Fruit fly (Drosophila melanogaster) whole organism, embryonic: ENCODE data around the gene RpS12.

Experiments used
- BEAF-32 ChIP-seq: fragments of 200-800 bp; sonication (Bioruptor generic); optimal IDR thresholded peaks from 3 replicates; lab custom pipeline; 2017; ENCODE audit warnings: missing biosample characterization, missing genetic modification characterization, mild to moderate bottlenecking, moderate library complexity, missing genetic modification reagents
- CG1024 ChIP-seq: fragments of 200-800 bp; sonication (Bioruptor generic); IDR thresholded peaks from 2 replicates; pipeline ENCODE4 v1.3.6; 2022; ENCODE audit warnings: missing biosample characterization, missing genetic modification characterization
- CG10462 ChIP-seq: fragments of 200-800 bp; sonication (Bioruptor generic); optimal IDR thresholded peaks from 2 replicates; lab custom pipeline; 2016; ENCODE audit warnings: missing biosample characterization, missing genetic modification characterization
- CG11560 ChIP-seq: fragments of 200-800 bp; sonication (Bioruptor generic); IDR thresholded peaks from 3 replicates; pipeline ENCODE4 v1.3.6; 2022; ENCODE audit warnings: missing biosample characterization, missing genetic modification characterization
- CG12071 ChIP-seq: fragments of 200-800 bp; sonication (Bioruptor generic); optimal IDR thresholded peaks from 3 replicates; lab custom pipeline; 2018; ENCODE audit warnings: missing biosample characterization, mild to moderate bottlenecking, missing genetic modification characterization
- CG12299 ChIP-seq: fragments of 200-800 bp; sonication (Bioruptor generic); optimal IDR thresholded peaks from 2 replicates; lab custom pipeline; 2018; ENCODE audit warnings: missing biosample characterization, mild to moderate bottlenecking, missing genetic modification characterization
- CG13287 ChIP-seq: fragments of 200-800 bp; sonication (Bioruptor generic); IDR thresholded peaks from 2 replicates; pipeline ENCODE4 v1.3.6; 2022; ENCODE audit warnings: missing biosample characterization, missing genetic modification characterization; ENCODE audit not compliant: partially characterized antibody
- CG13296 ChIP-seq: fragments of 200-800 bp; sonication (Bioruptor generic); optimal IDR thresholded peaks from 3 replicates; lab custom pipeline; 2018; ENCODE audit warnings: missing biosample characterization, mild to moderate bottlenecking, missing genetic modification characterization
- CG18262 ChIP-seq: fragments of 200-800 bp; optimal IDR thresholded peaks from 3 replicates; lab custom pipeline; 2019; ENCODE audit warnings: missing biosample characterization, mild to moderate bottlenecking, missing genetic modification characterization, moderate library complexity
- CG18476 ChIP-seq: fragments of 200-800 bp; sonication (Bioruptor generic); optimal IDR thresholded peaks from 2 replicates; lab custom pipeline; 2016; ENCODE audit warnings: missing biosample characterization, mild to moderate bottlenecking, missing genetic modification characterization
- CG2116 ChIP-seq: fragments of 200-800 bp; sonication (Bioruptor generic); optimal IDR thresholded peaks from 3 replicates; lab custom pipeline; 2018; ENCODE audit warnings: missing biosample characterization, mild to moderate bottlenecking, missing genetic modification characterization
- CG32767 ChIP-seq: fragments of 200-800 bp; sonication (Bioruptor generic); IDR thresholded peaks from 2 replicates; pipeline ENCODE4 v1.3.6; 2022; ENCODE audit warnings: missing biosample characterization, missing genetic modification characterization
- CG33213 ChIP-seq: fragments of 200-800 bp; sonication (Bioruptor generic); optimal IDR thresholded peaks from 3 replicates; lab custom pipeline; 2016; ENCODE audit warnings: missing biosample characterization, missing genetic modification characterization
- CG3726 ChIP-seq: fragments of 200-800 bp; sonication (Bioruptor generic); IDR thresholded peaks from 3 replicates; pipeline ENCODE4, ENCODE4 v1.3.6; 2022; ENCODE audit warnings: missing biosample characterization, missing genetic modification characterization
- CG4617 ChIP-seq: fragments of 200-800 bp; sonication (Bioruptor generic); optimal IDR thresholded peaks from 3 replicates; lab custom pipeline; 2016; ENCODE audit warnings: missing biosample characterization, missing genetic modification characterization, borderline replicate concordance
- CG7556 ChIP-seq: fragments of 200-800 bp; sonication (Bioruptor generic); optimal IDR thresholded peaks from 2 replicates; lab custom pipeline; 2017; ENCODE audit warnings: missing biosample characterization, mild to moderate bottlenecking, missing genetic modification characterization
- CG9437 ChIP-seq: fragments of 200-800 bp; sonication (Bioruptor generic); optimal IDR thresholded peaks from 2 replicates; lab custom pipeline; 2018; ENCODE audit warnings: missing biosample characterization, mild to moderate bottlenecking, missing genetic modification characterization
- CG9932 ChIP-seq: fragments of 200-800 bp; sonication (Bioruptor generic); IDR thresholded peaks from 2 replicates; pipeline ENCODE4 v1.3.6; 2022; ENCODE audit warnings: missing biosample characterization, missing genetic modification characterization
- Camta ChIP-seq: fragments of 200-800 bp; sonication (Bioruptor generic); optimal IDR thresholded peaks from 2 replicates; lab custom pipeline; 2016; ENCODE audit warnings: missing biosample characterization, missing genetic modification characterization
- CkIIα-i1 ChIP-seq: fragments of 200-800 bp; sonication (Bioruptor generic); IDR thresholded peaks from 2 replicates; pipeline ENCODE4 v1.3.6; 2022; ENCODE audit warnings: missing biosample characterization, missing genetic modification characterization
- D19B ChIP-seq: fragments of 200-800 bp; sonication (Bioruptor generic); optimal IDR thresholded peaks from 2 replicates; lab custom pipeline; 2017; ENCODE audit warnings: missing biosample characterization, mild to moderate bottlenecking, missing genetic modification characterization
- HHEX ChIP-seq: fragments of 200-800 bp; sonication (Bioruptor generic); optimal IDR thresholded peaks from 3 replicates; lab custom pipeline; 2017; ENCODE audit warnings: missing biosample characterization, mild to moderate bottlenecking, missing genetic modification characterization, missing genetic modification reagents
- HLH3B ChIP-seq: fragments of 200-800 bp; sonication (Bioruptor generic); IDR thresholded peaks from 2 replicates; pipeline ENCODE4 v1.3.6; 2022; ENCODE audit warnings: missing biosample characterization, missing genetic modification characterization
- HmgD ChIP-seq: fragments of 200-800 bp; sonication (Bioruptor generic); optimal IDR thresholded peaks from 3 replicates; lab custom pipeline; 2016; ENCODE audit warnings: missing biosample characterization, missing genetic modification characterization
- HmgZ ChIP-seq: fragments of 200-800 bp; sonication (Bioruptor generic); optimal IDR thresholded peaks from 2 replicates; lab custom pipeline; 2018; ENCODE audit warnings: missing biosample characterization, mild to moderate bottlenecking, missing genetic modification characterization
- Jarid2 ChIP-seq: fragments of 200-800 bp; sonication (Bioruptor generic); optimal IDR thresholded peaks from 3 replicates; lab custom pipeline; 2017; ENCODE audit warnings: mild to moderate bottlenecking, missing biosample characterization, missing genetic modification reagents, missing genetic modification characterization
- Lim3 ChIP-seq: fragments of 200-800 bp; sonication (Bioruptor generic); IDR thresholded peaks from 2 replicates; pipeline ENCODE4 v1.3.6; 2022; ENCODE audit warnings: missing biosample characterization, missing genetic modification characterization
- MTF-1 ChIP-seq: fragments of 200-800 bp; sonication (Bioruptor generic); optimal IDR thresholded peaks from 2 replicates; lab custom pipeline; 2018; ENCODE audit warnings: missing biosample characterization, mild to moderate bottlenecking, missing genetic modification characterization, borderline replicate concordance
- Six4 ChIP-seq: fragments of 200-800 bp; sonication (Bioruptor generic); optimal IDR thresholded peaks from 2 replicates; lab custom pipeline; 2016; ENCODE audit warnings: missing biosample characterization, missing genetic modification characterization
- Sry-δ ChIP-seq: fragments of 200-800 bp; sonication (Bioruptor generic); optimal IDR thresholded peaks from 2 replicates; lab custom pipeline; 2016; ENCODE audit warnings: missing biosample characterization, missing genetic modification characterization
- ab ChIP-seq: fragments of 200-800 bp; sonication (Bioruptor generic); optimal IDR thresholded peaks from 2 replicates; lab custom pipeline; 2016; ENCODE audit warnings: missing biosample characterization, missing genetic modification characterization
- ase ChIP-seq: fragments of 200-800 bp; sonication (Bioruptor generic); IDR thresholded peaks from 3 replicates; pipeline ENCODE4 v1.3.6; 2022; ENCODE audit warnings: missing biosample characterization, missing genetic modification characterization
- bigmax ChIP-seq: fragments of 200-800 bp; sonication (Bioruptor generic); optimal IDR thresholded peaks from 2 replicates; lab custom pipeline; 2018; ENCODE audit warnings: missing biosample characterization, mild to moderate bottlenecking, missing genetic modification characterization
- dmrt99B ChIP-seq: fragments of 200-800 bp; sonication (Bioruptor generic); optimal IDR thresholded peaks from 2 replicates; lab custom pipeline; 2018; ENCODE audit warnings: missing biosample characterization, mild to moderate bottlenecking, missing genetic modification characterization, moderate library complexity
- emc ChIP-seq: fragments of 200-800 bp; sonication (Bioruptor generic); optimal IDR thresholded peaks from 2 replicates; lab custom pipeline; 2016; ENCODE audit warnings: missing biosample characterization, missing genetic modification characterization
- ewg ChIP-seq: fragments of 200-800 bp; sonication (Bioruptor generic); optimal IDR thresholded peaks from 3 replicates; lab custom pipeline; 2017; ENCODE audit warnings: mild to moderate bottlenecking, missing biosample characterization, missing genetic modification reagents, missing genetic modification characterization
- fd102C ChIP-seq: fragments of 200-800 bp; sonication (Bioruptor generic); optimal IDR thresholded peaks from 2 replicates; lab custom pipeline; 2018; ENCODE audit warnings: missing biosample characterization, mild to moderate bottlenecking, missing genetic modification characterization, moderate library complexity
- gce ChIP-seq: fragments of 200-800 bp; sonication (Bioruptor generic); IDR thresholded peaks from 3 replicates; pipeline ENCODE4 v1.3.6; 2022; ENCODE audit warnings: missing biosample characterization, missing genetic modification characterization
- gcm2 ChIP-seq: fragments of 200-800 bp; sonication (Bioruptor generic); optimal IDR thresholded peaks from 2 replicates; lab custom pipeline; 2016; ENCODE audit warnings: missing biosample characterization, missing genetic modification characterization
- insv ChIP-seq, 2 experiments: fragments of 200-800 bp; sonication (Bioruptor generic); optimal IDR thresholded peaks; 3 replicates each; lab custom pipeline; 2016 to 2018; ENCODE audit warnings: missing biosample characterization in 2 of 2, missing genetic modification characterization in 2 of 2
- p53 ChIP-seq: fragments of 200-800 bp; sonication (Bioruptor generic); optimal IDR thresholded peaks from 2 replicates; lab custom pipeline; 2016; ENCODE audit warnings: missing biosample characterization, missing genetic modification characterization
- pb ChIP-seq: fragments of 200-800 bp; sonication (Bioruptor generic); optimal IDR thresholded peaks from 3 replicates; lab custom pipeline; 2016; ENCODE audit warnings: missing biosample characterization, missing genetic modification characterization
- pho ChIP-seq: fragments of 200-800 bp; sonication (Bioruptor generic); optimal IDR thresholded peaks from 2 replicates; lab custom pipeline; 2016; ENCODE audit warnings: missing biosample characterization, missing genetic modification characterization
- psq ChIP-seq: fragments of 200-800 bp; sonication (Bioruptor generic); optimal IDR thresholded peaks from 2 replicates; lab custom pipeline; 2017; ENCODE audit warnings: missing biosample characterization, missing genetic modification characterization
- so ChIP-seq: fragments of 200-800 bp; sonication (Bioruptor generic); IDR thresholded peaks from 3 replicates; pipeline ENCODE4 v1.3.6; 2022; ENCODE audit warnings: missing biosample characterization, missing genetic modification characterization
- ssp ChIP-seq: fragments of 200-800 bp; sonication (Bioruptor generic); IDR thresholded peaks from 2 replicates; pipeline ENCODE4 v1.3.6; 2022; ENCODE audit warnings: missing biosample characterization, missing genetic modification characterization
- stwl ChIP-seq: fragments of 200-800 bp; sonication (Bioruptor generic); optimal IDR thresholded peaks from 3 replicates; lab custom pipeline; 2018; ENCODE audit warnings: missing biosample characterization, mild to moderate bottlenecking, missing genetic modification characterization, moderate library complexity
- vvl ChIP-seq: fragments of 200-800 bp; sonication (Bioruptor generic); IDR thresholded peaks from 2 replicates; pipeline ENCODE4 v1.3.6; 2022; ENCODE audit warnings: missing biosample characterization, missing genetic modification characterization
- zen ChIP-seq: fragments of 200-800 bp; sonication (Bioruptor generic); optimal IDR thresholded peaks from 3 replicates; lab custom pipeline; 2018; ENCODE audit warnings: missing biosample characterization, mild to moderate bottlenecking, missing genetic modification characterization, moderate library complexity

Gene RpS12

DNA sequence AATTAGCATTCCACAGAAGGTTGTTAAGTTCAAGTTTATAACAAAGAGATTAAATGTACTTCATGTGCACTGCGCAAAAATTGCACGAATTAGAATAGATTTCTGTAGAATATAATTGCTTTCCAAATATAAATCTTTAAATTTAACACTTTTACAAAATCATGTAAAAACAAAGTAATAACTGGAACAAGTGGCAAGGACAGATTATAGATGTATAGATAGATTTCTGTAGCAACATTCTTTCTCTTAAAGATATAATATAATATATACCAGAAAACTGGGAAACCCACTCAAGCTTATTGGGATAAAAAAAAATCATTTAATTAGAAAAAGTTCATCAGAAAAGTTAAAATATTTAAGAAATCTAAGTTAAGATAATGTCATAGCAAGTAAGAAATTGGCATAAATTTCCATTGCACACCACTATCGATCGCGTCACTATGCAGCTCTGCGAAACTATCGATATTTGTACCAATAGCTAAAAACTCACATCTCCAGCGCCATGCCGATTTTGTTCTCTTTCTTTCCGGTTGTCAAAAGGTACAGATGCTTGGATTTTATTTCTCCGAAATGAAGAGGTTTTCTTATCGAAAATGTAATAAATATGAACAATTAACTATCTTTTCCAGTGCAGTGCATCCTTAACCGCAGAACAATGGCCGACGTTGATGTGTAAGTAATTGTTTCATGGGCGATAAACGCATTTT, at the start of gene RpS12 (continued):
- TF ChIP-seq ab (GFP tag; lab: Kevin White, UChicago) (peak; percentile 39), ase (GFP tag; lab: Robert Waterston, UW) (peak; percentile 79), ewg (GFP tag; lab: Kevin White, UChicago) (peak; percentile 57), so (peak; percentile 62; the same call in 2 of the 3 replicates), CG13296 (GFP tag; lab: Kevin White, UChicago) (peak; percentile 87), BEAF-32 (GFP tag; lab: Kevin White, UChicago) (peak; percentile 86), CG4617 (peak; percentile 48), stwl (peak; percentile 74), Six4 (GFP tag; lab: Kevin White, UChicago) (peak; percentile 30), Sry-δ (GFP tag; lab: Kevin White, UChicago) (peak; percentile 97), CG3726 (GFP tag; lab: Robert Waterston, UW) (0 out of 3 replicates have a peak, but pooled peaks have one; percentile 54), CG11560 (tag; lab: Robert Waterston, UW) (no peak), psq (GFP tag; lab: Kevin White, UChicago) (no peak), CG7556 (GFP tag; lab: Kevin White, UChicago) (peak; percentile 12), Camta (GFP tag; lab: Kevin White, UChicago) (peak; percentile 73), CkIIα-i1 (GFP tag; lab: Robert Waterston, UW) (0 out of 2 replicates have a peak, but pooled peaks have one; percentile 38), D19B (GFP tag; lab: Kevin White, UChicago) (peak; percentile 51), CG33213 (GFP tag; lab: Kevin White, UChicago) (peak; percentile 81), CG18262 (tag; lab: Kevin White, UChicago) (peak; percentile 41), HLH3B (GFP tag; lab: Robert Waterston, UW) (peak; percentile 60), CG1024 (GFP tag; lab: Robert Waterston, UW) (peak; percentile 70), MTF-1 (GFP tag; lab: Kevin White, UChicago) (peak; percentile 94), HmgZ (peak; percentile 59), CG9437 (GFP tag; lab: Kevin White, UChicago) (peak; percentile 47), CG10462 (GFP tag; lab: Kevin White, UChicago) (peak; percentile 53), CG9932 (GFP tag; lab: Robert Waterston, UW) (peak; percentile 92), fd102C (GFP tag; lab: Kevin White, UChicago) (peak; percentile 74), vvl (GFP tag; lab: Robert Waterston, UW) (peak; percentile 78), CG13287 (GFP tag; lab: Robert Waterston, UW) (peak; percentile 73), HHEX (GFP tag; lab: Kevin White, UChicago) (peak; percentile 85), Lim3 (GFP tag; lab: Robert Waterston, UW) (no peak), CG12299 (tag; lab: Kevin White, UChicago) (peak; percentile 60), gce (GFP tag; lab: Robert Waterston, UW) (peak; percentile 84), ssp (peak; percentile 97), insv (GFP tag; optimal IDR thresholded peaks at IDR 0.05; lab: Kevin White, UChicago) (peak in 1 of 2 experiments; percentile 62), dmrt99B (peak; percentile 54), p53 (peak; percentile 64), pb (GFP tag; lab: Kevin White, UChicago) (peak; percentile 72), pho (GFP tag; lab: Kevin White, UChicago) (peak; percentile 73), zen (tag; lab: Kevin White, UChicago) (peak; percentile 52), emc (GFP tag; lab: Kevin White, UChicago) (peak; percentile 76), CG12071 (GFP tag; lab: Kevin White, UChicago) (peak; percentile 87), bigmax (GFP tag; lab: Kevin White, UChicago) (peak; percentile 65), CG32767 (GFP tag; lab: Robert Waterston, UW) (0 out of 2 replicates have a peak, but pooled peaks have one; percentile 31), Jarid2 (GFP tag; lab: Kevin White, UChicago) (peak; percentile 70), gcm2 (GFP tag; lab: Kevin White, UChicago) (peak; percentile 83), HmgD (peak; percentile 69), CG2116 (GFP tag; lab: Kevin White, UChicago) (peak; percentile 99), CG18476 (GFP tag; lab: Kevin White, UChicago) (no peak)
